Fruit fly (Drosophila melanogaster) whole organism, embryonic: ENCODE measurements around the gene CG14440.

ENCODE experiments used
- Adf1 ChIP-seq: fragments of 200-800 bp; sonication (Bioruptor generic); IDR thresholded peaks from 2 replicates; pipeline ENCODE4 v1.3.6; 2022; ENCODE audit warnings: missing biosample characterization, missing genetic modification characterization
- B-H2 ChIP-seq: fragments of 200-800 bp; sonication (Bioruptor generic); optimal IDR thresholded peaks from 2 replicates; lab custom pipeline; 2018; ENCODE audit warnings: missing biosample characterization, mild to moderate bottlenecking, missing genetic modification characterization
- Bteb2 ChIP-seq: fragments of 200-800 bp; sonication (Bioruptor generic); optimal IDR thresholded peaks from 2 replicates; lab custom pipeline; 2016; ENCODE audit warnings: missing biosample characterization, missing genetic modification characterization
- CG10462 ChIP-seq: fragments of 200-800 bp; sonication (Bioruptor generic); optimal IDR thresholded peaks from 2 replicates; lab custom pipeline; 2016; ENCODE audit warnings: missing biosample characterization, missing genetic modification characterization
- CG10543 ChIP-seq: fragments of 200-800 bp; sonication (Bioruptor generic); optimal IDR thresholded peaks from 3 replicates; lab custom pipeline; 2017; ENCODE audit warnings: missing biosample characterization, mild to moderate bottlenecking, missing genetic modification characterization, moderate library complexity
- CG11723 ChIP-seq: fragments of 200-800 bp; sonication (Bioruptor generic); optimal IDR thresholded peaks from 2 replicates; lab custom pipeline; 2017; ENCODE audit warnings: missing biosample characterization, mild to moderate bottlenecking, missing genetic modification characterization
- CG12769 ChIP-seq: fragments of 200-800 bp; sonication (Bioruptor generic); optimal IDR thresholded peaks from 2 replicates; lab custom pipeline; 2019; ENCODE audit warnings: missing biosample characterization, mild to moderate bottlenecking, missing genetic modification characterization, moderate library complexity
- CG14441 ChIP-seq: fragments of 200-800 bp; sonication (Bioruptor generic); IDR thresholded peaks from 2 replicates; pipeline ENCODE4 v1.3.6; 2022; ENCODE audit warnings: missing biosample characterization, missing genetic modification characterization
- CG15514 ChIP-seq: fragments of 200-800 bp; sonication (Bioruptor generic); optimal IDR thresholded peaks from 3 replicates; lab custom pipeline; 2017; ENCODE audit warnings: missing biosample characterization, missing genetic modification characterization, mild to moderate bottlenecking, moderate library complexity, missing genetic modification reagents
- CG15696 ChIP-seq: fragments of 200-800 bp; sonication (Bioruptor generic); optimal IDR thresholded peaks from 2 replicates; lab custom pipeline; 2019; ENCODE audit warnings: missing biosample characterization, mild to moderate bottlenecking, missing genetic modification characterization, moderate library complexity
- CG16815 ChIP-seq: fragments of 200-800 bp; sonication (Bioruptor generic); optimal IDR thresholded peaks from 3 replicates; lab custom pipeline; 2017; ENCODE audit warnings: missing biosample characterization, mild to moderate bottlenecking, missing genetic modification characterization
- CG1792 ChIP-seq: fragments of 200-800 bp; sonication (Bioruptor generic); optimal IDR thresholded peaks from 2 replicates; lab custom pipeline; 2016; ENCODE audit warnings: missing biosample characterization, missing genetic modification characterization
- CG2678 ChIP-seq: fragments of 200-800 bp; sonication (Bioruptor generic); optimal IDR thresholded peaks from 3 replicates; lab custom pipeline; 2019; ENCODE audit warnings: missing biosample characterization, mild to moderate bottlenecking, missing genetic modification characterization, moderate library complexity
- CG3281 ChIP-seq: fragments of 200-800 bp; sonication (Bioruptor generic); optimal IDR thresholded peaks from 3 replicates; lab custom pipeline; 2017; ENCODE audit warnings: missing biosample characterization, mild to moderate bottlenecking, missing genetic modification characterization
- CG5180 ChIP-seq: fragments of 200-800 bp; sonication (Bioruptor generic); optimal IDR thresholded peaks from 3 replicates; lab custom pipeline; 2017; ENCODE audit warnings: missing biosample characterization, missing genetic modification characterization, mild to moderate bottlenecking, moderate library complexity, missing genetic modification reagents
- CG6765 ChIP-seq: fragments of 200-800 bp; sonication (Bioruptor generic); optimal IDR thresholded peaks from 3 replicates; lab custom pipeline; 2017; ENCODE audit warnings: missing biosample characterization, mild to moderate bottlenecking, missing genetic modification characterization
- CG8924 ChIP-seq: fragments of 200-800 bp; optimal IDR thresholded peaks from 3 replicates; lab custom pipeline; 2019; ENCODE audit warnings: missing biosample characterization, mild to moderate bottlenecking, missing genetic modification characterization, moderate library complexity
- CG9817 ChIP-seq: fragments of 200-800 bp; sonication (Bioruptor generic); optimal IDR thresholded peaks from 2 replicates; lab custom pipeline; 2018; ENCODE audit warnings: missing biosample characterization, mild to moderate bottlenecking, missing genetic modification characterization, moderate library complexity
- CHES-1-like ChIP-seq: fragments of 200-800 bp; sonication (Bioruptor generic); optimal IDR thresholded peaks from 2 replicates; lab custom pipeline; 2016; ENCODE audit warnings: missing biosample characterization, missing genetic modification characterization
- Dad ChIP-seq: fragments of 200-800 bp; sonication (Bioruptor generic); optimal IDR thresholded peaks from 3 replicates; lab custom pipeline; 2016; ENCODE audit warnings: missing biosample characterization, missing genetic modification characterization
- Deaf1 ChIP-seq: fragments of 200-800 bp; optimal IDR thresholded peaks from 3 replicates; lab custom pipeline; 2019; ENCODE audit warnings: missing biosample characterization, mild to moderate bottlenecking, missing genetic modification characterization, moderate library complexity
- Dref ChIP-seq: fragments of 200-800 bp; sonication (Bioruptor generic); IDR thresholded peaks from 2 replicates; pipeline ENCODE4 v1.3.6; 2022; ENCODE audit warnings: missing biosample characterization, missing genetic modification characterization
- Drgx ChIP-seq: fragments of 200-800 bp; sonication (Bioruptor generic); IDR thresholded peaks from 2 replicates; pipeline ENCODE4 v1.3.6; 2022; ENCODE audit warnings: missing biosample characterization, missing genetic modification characterization
- GATAe ChIP-seq: fragments of 200-800 bp; sonication (Bioruptor generic); conservative IDR thresholded peaks from 2 replicates; pipeline ENCODE4 v1.3.6; 2022; ENCODE audit warnings: missing biosample characterization, missing genetic modification characterization
- HLH4C ChIP-seq: fragments of 200-800 bp; sonication (Bioruptor generic); IDR thresholded peaks from 3 replicates; pipeline ENCODE4 v1.3.6; 2022; ENCODE audit warnings: missing biosample characterization, missing genetic modification characterization; ENCODE audit not compliant: partially characterized antibody
- Med ChIP-seq: fragments of 200-800 bp; sonication (Bioruptor generic); peaks from one replicate; lab custom pipeline; 2016; ENCODE audit warnings: missing biosample characterization, missing genetic modification characterization, mild to moderate bottlenecking, inconsistent platforms, moderate library complexity
- Optix ChIP-seq: fragments of 200-800 bp; sonication (Bioruptor generic); IDR thresholded peaks from 3 replicates; pipeline ENCODE4 v1.3.6; 2022; ENCODE audit warnings: missing biosample characterization, missing genetic modification characterization
- Pdp1 ChIP-seq, 2 experiments: fragments of 200-800 bp; sonication (Bioruptor generic); optimal IDR thresholded peaks; 3 replicates each; lab custom pipeline; 2016; ENCODE audit warnings: missing biosample characterization in 2 of 2, missing genetic modification characterization in 2 of 2, mild to moderate bottlenecking in 1 of 2, moderate library complexity in 1 of 2
- Rfx ChIP-seq: fragments of 200-800 bp; sonication (Bioruptor generic); IDR thresholded peaks from 2 replicates; pipeline ENCODE4 v1.3.6; 2022; ENCODE audit warnings: missing biosample characterization, missing genetic modification characterization
- Stat92E ChIP-seq, 3 experiments: fragments of >200 bp in 2 of 3; fragments of 200-800 bp in 1 of 3; sonication (Bioruptor generic) in 1 of 3; optimal IDR thresholded peaks; 2 replicates each; lab custom pipeline; 2017 to 2019; ENCODE audit warnings: missing biosample characterization in 3 of 3, missing genetic modification characterization in 3 of 3, mild to moderate bottlenecking in 1 of 3, moderate library complexity in 1 of 3
- Vsx1 ChIP-seq: fragments of 200-800 bp; sonication (Bioruptor generic); optimal IDR thresholded peaks from 2 replicates; lab custom pipeline; 2017; ENCODE audit warnings: missing biosample characterization, mild to moderate bottlenecking, missing genetic modification characterization, missing genetic modification reagents
- abd-A ChIP-seq: fragments of 200-800 bp; sonication (Bioruptor generic); optimal IDR thresholded peaks from 3 replicates; lab custom pipeline; 2019; ENCODE audit warnings: missing biosample characterization, mild to moderate bottlenecking, missing genetic modification characterization, moderate library complexity
- bsh ChIP-seq, 2 experiments: fragments of 200-800 bp; sonication (Bioruptor generic); optimal IDR thresholded peaks; 2 replicates each; lab custom pipeline; 2017 to 2018; ENCODE audit warnings: mild to moderate bottlenecking in 2 of 2, missing biosample characterization in 2 of 2, missing genetic modification characterization in 2 of 2, moderate library complexity in 1 of 2
- caup ChIP-seq: fragments of 200-800 bp; sonication (Bioruptor generic); optimal IDR thresholded peaks from 3 replicates; lab custom pipeline; 2017; ENCODE audit warnings: missing biosample characterization, mild to moderate bottlenecking, missing genetic modification characterization, moderate library complexity; ENCODE audit not compliant: severe bottlenecking
- cg ChIP-seq: fragments of 200-800 bp; sonication (Bioruptor generic); optimal IDR thresholded peaks from 3 replicates; lab custom pipeline; 2019; ENCODE audit warnings: missing biosample characterization, mild to moderate bottlenecking, missing genetic modification characterization, moderate library complexity
- crol ChIP-seq: fragments of 200-800 bp; sonication (Bioruptor generic); IDR thresholded peaks from 2 replicates; pipeline ENCODE4 v1.3.6; 2022; ENCODE audit warnings: missing biosample characterization, missing genetic modification characterization
- eve ChIP-seq, 2 experiments: fragments of >200 bp; optimal IDR thresholded peaks; 2 replicates each; lab custom pipeline; 2017; ENCODE audit warnings: missing biosample characterization in 2 of 2, missing genetic modification characterization in 2 of 2
- exex ChIP-seq: fragments of 200-800 bp; sonication (Bioruptor generic); optimal IDR thresholded peaks from 4 replicates; lab custom pipeline; 2018; ENCODE audit warnings: missing biosample characterization, mild to moderate bottlenecking, missing genetic modification characterization, moderate library complexity
- jumu ChIP-seq: fragments of 200-800 bp; sonication (Bioruptor generic); optimal IDR thresholded peaks from 3 replicates; lab custom pipeline; 2016; ENCODE audit warnings: missing biosample characterization, missing genetic modification characterization
- klu ChIP-seq: fragments of 200-800 bp; sonication (Bioruptor generic); IDR thresholded peaks from 2 replicates; pipeline ENCODE4 v1.3.6; 2022; ENCODE audit warnings: missing biosample characterization, missing genetic modification characterization
- knrl ChIP-seq: fragments of 200-800 bp; sonication (Bioruptor generic); IDR thresholded peaks from 3 replicates; pipeline ENCODE4 v1.3.6; 2022; ENCODE audit warnings: missing biosample characterization, missing genetic modification characterization; ENCODE audit not compliant: partially characterized antibody
- lab ChIP-seq: fragments of 200-800 bp; sonication (Bioruptor generic); optimal IDR thresholded peaks from 3 replicates; lab custom pipeline; 2017; ENCODE audit warnings: missing biosample characterization, missing genetic modification characterization, mild to moderate bottlenecking, moderate library complexity, missing genetic modification reagents
- mirr ChIP-seq: fragments of 200-800 bp; sonication (Bioruptor generic); optimal IDR thresholded peaks from 3 replicates; lab custom pipeline; 2018; ENCODE audit warnings: missing biosample characterization, mild to moderate bottlenecking, missing genetic modification characterization
- nom ChIP-seq: fragments of 200-800 bp; sonication (Bioruptor generic); optimal IDR thresholded peaks from 2 replicates; lab custom pipeline; 2017; ENCODE audit warnings: missing biosample characterization, missing genetic modification characterization, mild to moderate bottlenecking, moderate library complexity, missing genetic modification reagents
- prd ChIP-seq, 3 experiments: fragments of >200 bp in 2 of 3; fragments of 200-800 bp in 1 of 3; sonication (Bioruptor generic) in 1 of 3; optimal IDR thresholded peaks in 2 of 3; IDR thresholded peaks in 1 of 3; 2 replicates in 2 of 3; 3 replicates in 1 of 3; pipeline versions ENCODE4 v1.3.6 to Lab custom; 2017 to 2022; ENCODE audit warnings: missing biosample characterization in 1 of 3, missing genetic modification characterization in 1 of 3
- sd ChIP-seq: fragments of 200-800 bp; sonication (Bioruptor generic); optimal IDR thresholded peaks from 3 replicates; lab custom pipeline; 2018; ENCODE audit warnings: missing biosample characterization, mild to moderate bottlenecking, missing genetic modification characterization, moderate library complexity
- sqz ChIP-seq: fragments of 200-800 bp; sonication (Bioruptor generic); optimal IDR thresholded peaks from 3 replicates; lab custom pipeline; 2018; ENCODE audit warnings: missing biosample characterization, mild to moderate bottlenecking, missing genetic modification characterization
- sug ChIP-seq: fragments of 200-800 bp; optimal IDR thresholded peaks from 2 replicates; lab custom pipeline; 2019; ENCODE audit warnings: missing biosample characterization, mild to moderate bottlenecking, missing genetic modification characterization, moderate library complexity

Gene CG14440

dm6 chrX:6708580-6709199 is 10.3 kb upstream of the CG14440 start:
- TF ChIP-seq CG14441 (GFP tag; lab: Robert Waterston, UW) (peak; percentile 80), CG11723 (GFP tag; lab: Kevin White, UChicago) (no peak), GATAe (peak; percentile 23; the same call in 1 of the 2 replicates), Dad (GFP tag; lab: Kevin White, UChicago) (no peak), sd (tag; lab: Kevin White, UChicago) (peak; percentile 20), B-H2 (peak; percentile 24), CG12769 (tag; lab: Kevin White, UChicago) (peak; percentile 20), Med (GFP tag; lab: Kevin White, UChicago) (peak; percentile 66), CG15696 (no peak), sqz (GFP tag; lab: Kevin White, UChicago) (peak; percentile 31), Deaf1 (tag; lab: Kevin White, UChicago) (peak; percentile 16), CG1792 (no peak), cg (GFP tag; lab: Kevin White, UChicago) (peak; percentile 81), lab (GFP tag; lab: Kevin White, UChicago) (peak; percentile 32), CG15514 (GFP tag; lab: Kevin White, UChicago) (peak; percentile 22), CG5180 (GFP tag; lab: Kevin White, UChicago) (peak; percentile 54), exex (peak; percentile 58), sug (peak; percentile 13), HLH4C (GFP tag; lab: Robert Waterston, UW) (peak; percentile 45; the same call in 1 of the 3 replicates), Pdp1 (GFP tag; optimal IDR thresholded peaks at IDR 0.05; lab: Kevin White, UChicago) (peak in 1 of 2 experiments; percentile 15), Rfx (GFP tag; lab: Robert Waterston, UW) (peak; percentile 20; the same call in 1 of the 2 replicates), CG8924 (tag; lab: Kevin White, UChicago) (peak; percentile 24), CG10543 (GFP tag; lab: Kevin White, UChicago) (peak; percentile 11), eve (GFP tag; optimal IDR thresholded peaks at IDR 0.05; lab: Kevin White, UChicago) (peak in 1 of 2 experiments; percentile 82), abd-A (tag; lab: Kevin White, UChicago) (peak; percentile 33), mirr (peak; percentile 91), Vsx1 (GFP tag; lab: Kevin White, UChicago) (no peak), jumu (no peak), caup (GFP tag; lab: Kevin White, UChicago) (peak; percentile 23), crol (peak; percentile 60)

- TF ChIP-seq prd (optimal IDR thresholded peaks at IDR 0.05; lab: Kevin White, UChicago) (no peak), prd (GFP tag; IDR thresholded peaks at IDR 0.05; lab: Robert Waterston, UW) (no peak), Med (GFP tag; lab: Kevin White, UChicago) (no peak), Adf1 (GFP tag; lab: Robert Waterston, UW) (no peak), Drgx (peak; percentile 56), CG9817 (tag; lab: Kevin White, UChicago) (no peak), Optix (GFP tag; lab: Robert Waterston, UW) (no peak), Stat92E (GFP tag; optimal IDR thresholded peaks at IDR 0.05; lab: Kevin White, UChicago) (no peak), CG2678 (tag; lab: Kevin White, UChicago) (no peak), Bteb2 (no peak), CG3281 (no peak), klu (GFP tag; lab: Robert Waterston, UW) (no peak), CG6765 (no peak), sqz (GFP tag; lab: Kevin White, UChicago) (no peak), bsh (GFP tag; optimal IDR thresholded peaks at IDR 0.05; lab: Kevin White, UChicago) (peak in 1 of 2 experiments; percentile 73), CG10462 (GFP tag; lab: Kevin White, UChicago) (no peak), CHES-1-like (GFP tag; lab: Kevin White, UChicago) (no peak), nom (GFP tag; lab: Kevin White, UChicago) (peak; percentile 87), CG16815 (no peak), Dref (GFP tag; lab: Robert Waterston, UW) (no peak), knrl (GFP tag; lab: Robert Waterston, UW) (no peak)
Observed at dm6 chrX:6708138-6708537, 9.8 kb upstream of the CG14440 start.
